Fruit fly (Drosophila melanogaster) whole organism, embryonic: ENCODE data around the gene CG10510.

Experiments used
- CG12391 ChIP-seq: fragments of 200-800 bp; sonication (Bioruptor generic); optimal IDR thresholded peaks from 3 replicates; lab custom pipeline; 2018; ENCODE audit warnings: missing biosample characterization, mild to moderate bottlenecking, missing genetic modification characterization, moderate library complexity
- CG16815 ChIP-seq: fragments of 200-800 bp; sonication (Bioruptor generic); optimal IDR thresholded peaks from 3 replicates; lab custom pipeline; 2017; ENCODE audit warnings: missing biosample characterization, mild to moderate bottlenecking, missing genetic modification characterization
- CG6272 ChIP-seq: fragments of 200-800 bp; sonication (Bioruptor generic); IDR thresholded peaks from 2 replicates; pipeline ENCODE4 v1.3.6; 2022; ENCODE audit warnings: missing biosample characterization, missing genetic modification characterization
- CG8944 ChIP-seq: fragments of 200-800 bp; sonication (Bioruptor generic); optimal IDR thresholded peaks from 3 replicates; lab custom pipeline; 2016; ENCODE audit warnings: missing biosample characterization, missing genetic modification characterization
- HmgD ChIP-seq: fragments of 200-800 bp; sonication (Bioruptor generic); optimal IDR thresholded peaks from 3 replicates; lab custom pipeline; 2016; ENCODE audit warnings: missing biosample characterization, missing genetic modification characterization
- Stat92E ChIP-seq, 3 experiments: fragments of >200 bp in 2 of 3; fragments of 200-800 bp in 1 of 3; sonication (Bioruptor generic) in 1 of 3; optimal IDR thresholded peaks; 2 replicates each; lab custom pipeline; 2017 to 2019; ENCODE audit warnings: missing biosample characterization in 3 of 3, missing genetic modification characterization in 3 of 3, mild to moderate bottlenecking in 1 of 3, moderate library complexity in 1 of 3
- psq ChIP-seq: fragments of 200-800 bp; sonication (Bioruptor generic); optimal IDR thresholded peaks from 2 replicates; lab custom pipeline; 2017; ENCODE audit warnings: missing biosample characterization, missing genetic modification characterization
- ro ChIP-seq: fragments of 200-800 bp; sonication (Bioruptor generic); IDR thresholded peaks from 2 replicates; pipeline ENCODE4 v1.3.6; 2022; ENCODE audit warnings: missing biosample characterization, missing genetic modification characterization
- zfh2 ChIP-seq: fragments of 200-800 bp; sonication (Bioruptor generic); optimal IDR thresholded peaks from 2 replicates; lab custom pipeline; 2016; ENCODE audit warnings: missing biosample characterization, missing genetic modification characterization

DNA sequence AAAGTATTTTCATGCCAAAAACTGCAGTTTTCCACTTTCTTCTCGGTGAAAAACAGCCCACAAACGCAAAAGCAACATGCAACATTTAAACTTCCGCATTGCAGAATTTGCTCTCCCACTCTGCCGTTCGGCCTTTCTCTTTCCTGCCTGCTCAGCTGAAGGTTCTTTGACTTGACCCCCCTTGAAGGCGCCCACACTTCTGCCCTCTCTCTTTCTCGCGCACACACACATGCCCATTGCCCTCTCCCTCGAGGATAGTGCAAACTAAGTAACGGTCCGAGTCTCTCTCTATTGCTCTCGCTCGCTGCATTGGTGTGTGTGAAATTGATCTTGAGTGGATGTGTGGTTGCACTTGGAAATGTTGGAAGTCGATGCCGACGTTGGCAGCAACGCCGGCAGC is 15.8 kb upstream of the CG10510 start:
- TF ChIP-seq CG6272 (no peak), CG8944 (no peak), HmgD (no peak), CG12391 (tag; lab: Kevin White, UChicago) (no peak), CG16815 (GFP tag; lab: Kevin White, UChicago) (no peak), Stat92E (GFP tag; optimal IDR thresholded peaks at IDR 0.05; lab: Kevin White, UChicago) (no peak), ro (GFP tag; lab: Robert Waterston, UW) (no peak), psq (no peak), zfh2 (no peak)
